Worm (Caenorhabditis elegans) whole organism, mixed stage, embryonic: ENCODE data around the gene lelo-3.

Experiments
- drap-1 ChIP-seq: fragments of 200-800 bp; sonication (Bioruptor generic); optimal IDR thresholded peaks from 3 replicates; lab custom pipeline; 2018; ENCODE audit warnings: mild to moderate bottlenecking, missing genetic modification characterization, missing compliant biosample characterization
- elt-1 ChIP-seq: sonication (generic microtip); optimal IDR thresholded peaks from 2 replicates; lab custom pipeline; 2017; ENCODE audit warnings: missing genetic modification characterization, mild to moderate bottlenecking, missing compliant biosample characterization, antibody characterized with exemption, moderate library complexity, borderline replicate concordance; ENCODE audit not compliant: insufficient read depth
- elt-3 ChIP-seq: fragments of 150-350 bp; optimal IDR thresholded peaks from 2 replicates; lab custom pipeline; 2014; ENCODE audit warnings: missing biosample characterization, missing genetic modification characterization
- lin-13 ChIP-seq: fragments of 150-350 bp; optimal IDR thresholded peaks from 2 replicates; lab custom pipeline; 2014; ENCODE audit warnings: missing biosample characterization, missing genetic modification characterization
- lsy-2 ChIP-seq: fragments of 150-350 bp; optimal IDR thresholded peaks from 2 replicates; lab custom pipeline; 2014; ENCODE audit warnings: missing biosample characterization, missing genetic modification characterization
- mls-2 ChIP-seq: sonication (generic microtip); optimal IDR thresholded peaks from 2 replicates; lab custom pipeline; 2016; ENCODE audit warnings: mild to moderate bottlenecking, missing genetic modification characterization, moderate library complexity, missing compliant biosample characterization
- nhr-237 ChIP-seq: fragments of 150-350 bp; optimal IDR thresholded peaks from 2 replicates; lab custom pipeline; 2014; ENCODE audit warnings: missing biosample characterization, missing genetic modification characterization
- nhr-28 ChIP-seq: fragments of 150-350 bp; optimal IDR thresholded peaks from 2 replicates; lab custom pipeline; 2014; ENCODE audit warnings: missing biosample characterization, missing genetic modification characterization
- sptf-1 ChIP-seq: sonication (generic microtip); optimal IDR thresholded peaks from 2 replicates; lab custom pipeline; 2017; ENCODE audit warnings: mild to moderate bottlenecking, missing genetic modification characterization, moderate library complexity, missing compliant biosample characterization
- tbx-8 ChIP-seq: fragments of 200-800 bp; sonication (Bioruptor generic); optimal IDR thresholded peaks from 2 replicates; lab custom pipeline; 2018; ENCODE audit warnings: mild to moderate bottlenecking, missing genetic modification characterization, moderate library complexity, missing compliant biosample characterization

- no peak for TF ChIP-seq lin-13 (tag; lab: Kevin White, UChicago)
- no peak for TF ChIP-seq nhr-28
- TF ChIP-seq elt-3, result no peak
- TF ChIP-seq tbx-8, result no peak
- TF ChIP-seq nhr-237 (tag; lab: Kevin White, UChicago), result no peak
- TF ChIP-seq drap-1, result no peak
- TF ChIP-seq mls-2 (tag; lab: Kevin White, UChicago), result no peak
- TF ChIP-seq sptf-1 (tag; lab: Kevin White, UChicago), result no peak
- no peak for TF ChIP-seq elt-1 (tag; lab: Kevin White, UChicago)
- no peak for TF ChIP-seq lsy-2 (tag; lab: Kevin White, UChicago)
Observed at ce11 chrX:6039544-6039943, 17.2 kb upstream of the lelo-3 start, which contains the start of gene hsp-25.
